Worm (Caenorhabditis elegans) whole organism, midembryonic: ENCODE measurements around the gene abu-13.

Source experiments
- T22C8.4 ChIP-seq: fragments of 200-800 bp; sonication (Bioruptor generic); IDR thresholded peaks from 2 replicates; pipeline ENCODE4 v1.3.6; 2022; ENCODE audit warnings: missing genetic modification characterization, missing compliant biosample characterization
- cog-1 ChIP-seq: sonication (generic microtip); optimal IDR thresholded peaks from 2 replicates; lab custom pipeline; 2016; ENCODE audit warnings: missing genetic modification characterization, missing compliant biosample characterization
- flt-1 ChIP-seq: fragments of 200-800 bp; sonication (Bioruptor generic); IDR thresholded peaks from 2 replicates; pipeline ENCODE4 v1.3.6; 2022; ENCODE audit warnings: missing genetic modification characterization, missing compliant biosample characterization
- klf-2 ChIP-seq: fragments of 200-800 bp; sonication (Bioruptor generic); conservative IDR thresholded peaks from 2 replicates; pipeline ENCODE4 v1.3.6; 2022; ENCODE audit warnings: missing genetic modification reagents, missing genetic modification characterization, missing compliant biosample characterization
- ref-1 ChIP-seq: fragments of 200-800 bp; sonication (Bioruptor generic); conservative IDR thresholded peaks from 2 replicates; pipeline ENCODE4 v1.3.6; 2022; ENCODE audit warnings: missing genetic modification reagents, missing genetic modification characterization, missing compliant biosample characterization
- tab-1 ChIP-seq: fragments of 200-800 bp; sonication (Bioruptor generic); IDR thresholded peaks from 2 replicates; pipeline ENCODE4 v1.3.6; 2022; ENCODE audit warnings: missing genetic modification characterization, missing compliant biosample characterization
- ztf-23 ChIP-seq: fragments of 200-800 bp; sonication (Bioruptor generic); IDR thresholded peaks from 2 replicates; pipeline ENCODE4 v1.3.6; 2022; ENCODE audit warnings: missing genetic modification reagents, missing genetic modification characterization, missing compliant biosample characterization
- ztf-29 ChIP-seq: fragments of 200-800 bp; sonication (Bioruptor generic); IDR thresholded peaks from 2 replicates; pipeline ENCODE4 v1.3.6; 2022; ENCODE audit warnings: missing genetic modification reagents, missing genetic modification characterization, missing compliant biosample characterization

DNA sequence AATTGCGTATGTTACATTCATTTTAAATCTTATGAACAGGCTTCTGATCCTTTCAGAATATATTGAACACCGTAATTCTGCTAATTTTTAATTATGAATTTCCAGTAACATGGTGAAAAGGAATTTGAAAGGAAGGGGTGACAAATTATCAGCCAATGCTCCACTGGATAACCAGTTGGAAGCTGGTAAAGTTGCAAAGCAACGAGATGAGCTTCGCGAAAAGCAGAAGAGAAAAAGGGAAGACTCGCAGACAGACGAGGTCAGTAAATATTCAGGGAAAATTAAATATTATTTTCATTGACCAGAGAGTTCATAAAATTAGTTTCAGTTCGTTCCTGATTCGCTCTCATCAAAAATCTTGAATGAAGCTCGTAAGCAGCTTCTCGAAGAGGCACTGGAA is 13.8 kb downstream of the abu-13 start, which contains the start of gene byn-1:
- TF ChIP-seq flt-1 (GFP tag; lab: Robert Waterston, UW) (no peak), ztf-29 (GFP tag; lab: Robert Waterston, UW) (no peak), ztf-23 (no peak), tab-1 (GFP tag; lab: Robert Waterston, UW) (no peak), klf-2 (GFP tag; lab: Robert Waterston, UW) (no peak), T22C8.4 (GFP tag; lab: Robert Waterston, UW) (no peak), ref-1 (GFP tag; lab: Robert Waterston, UW) (no peak), cog-1 (tag; lab: Kevin White, UChicago) (no peak)
